Worm (Caenorhabditis elegans) whole organism, L3 larva: ENCODE data around the gene D2023.6.

Source experiments
- ama-1 ChIP-seq: fragments of 150-350 bp; optimal IDR thresholded peaks from 2 replicates; lab custom pipeline; 2018
- elt-1 ChIP-seq: fragments of 150-350 bp; optimal IDR thresholded peaks from 2 replicates; lab custom pipeline; 2014; ENCODE audit warnings: missing biosample characterization, missing genetic modification characterization
- fkh-2 ChIP-seq: fragments of 150-350 bp; optimal IDR thresholded peaks from 2 replicates; lab custom pipeline; 2014; ENCODE audit warnings: missing biosample characterization, missing genetic modification reagents, missing genetic modification characterization
- jun-1 ChIP-seq: fragments of 150-350 bp; optimal IDR thresholded peaks from 2 replicates; lab custom pipeline; 2014; ENCODE audit warnings: missing biosample characterization, missing genetic modification reagents, missing genetic modification characterization
- nhr-11 ChIP-seq: fragments of 150-350 bp; optimal IDR thresholded peaks from 2 replicates; lab custom pipeline; 2014; ENCODE audit warnings: missing biosample characterization, missing genetic modification characterization
- skn-1 ChIP-seq: fragments of 150-350 bp; optimal IDR thresholded peaks from 2 replicates; lab custom pipeline; 2014; ENCODE audit warnings: missing biosample characterization, missing genetic modification characterization
- snpc-4 ChIP-seq: fragments of 150-350 bp; optimal IDR thresholded peaks from 2 replicates; lab custom pipeline; 2014; ENCODE audit warnings: missing biosample characterization, missing genetic modification characterization
- unc-62 ChIP-seq: fragments of 150-350 bp; sonication (generic microtip); optimal IDR thresholded peaks from 4 replicates; lab custom pipeline; 2014; ENCODE audit warnings: missing biosample characterization, missing genetic modification reagents, missing genetic modification characterization
- ztf-11 ChIP-seq: fragments of 150-350 bp; optimal IDR thresholded peaks from 2 replicates; lab custom pipeline; 2014; ENCODE audit warnings: missing biosample characterization, missing genetic modification characterization
- ztf-4 ChIP-seq: fragments of 150-350 bp; optimal IDR thresholded peaks from 2 replicates; lab custom pipeline; 2014; ENCODE audit warnings: missing biosample characterization, missing genetic modification characterization

DNA sequence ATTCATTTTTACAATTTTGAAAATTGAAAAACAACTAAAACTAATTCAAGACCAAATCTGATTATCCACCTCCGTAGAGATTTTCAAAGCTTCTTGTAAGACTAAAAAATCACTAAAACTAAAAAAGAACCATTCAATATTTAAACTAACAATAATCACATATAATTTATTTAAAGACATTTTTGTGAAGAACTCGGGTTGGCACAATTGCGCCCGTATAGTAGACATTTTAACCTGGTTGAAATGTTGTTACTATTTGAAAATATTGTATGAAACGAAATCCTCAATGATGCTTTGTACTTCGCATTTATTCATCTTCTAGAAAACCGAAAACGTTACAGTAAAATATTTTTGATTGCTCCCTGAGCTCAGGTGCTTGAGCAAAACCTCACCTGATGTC, 28.9 kb downstream of the D2023.6 start:
- TF ChIP-seq jun-1 = no peak
- TF ChIP-seq snpc-4 (tag; lab: Kevin White, UChicago) = no peak
- TF ChIP-seq ama-1 (lab: Kevin White, UChicago) = no peak
- no peak for TF ChIP-seq unc-62
- no peak for TF ChIP-seq elt-1 (tag; lab: Kevin White, UChicago)
- no peak for TF ChIP-seq fkh-2 (tag; lab: Kevin White, UChicago)
- TF ChIP-seq nhr-11 = no peak
- TF ChIP-seq skn-1 (tag; lab: Kevin White, UChicago) = no peak
- no peak for TF ChIP-seq ztf-4 (tag; lab: Kevin White, UChicago)
- no peak for TF ChIP-seq ztf-11 (tag; lab: Kevin White, UChicago)
